Worm (Caenorhabditis elegans) whole organism, young adult: ENCODE data around the gene twk-35.
A peak's percentile ranks its signal among the peaks of the same experiment; 100 is the strongest.

Source experiments
- B0336.3 ChIP-seq: fragments of 200-800 bp; sonication (Bioruptor generic); IDR thresholded peaks from 2 replicates; pipeline ENCODE4 v1.3.6; 2022; ENCODE audit warnings: missing genetic modification characterization, missing compliant biosample characterization
- D2030.7 ChIP-seq: fragments of 200-800 bp; sonication (Bioruptor generic); IDR thresholded peaks from 2 replicates; pipeline ENCODE4 v1.3.6; 2022; ENCODE audit warnings: missing genetic modification reagents, missing genetic modification characterization, missing compliant biosample characterization
- F10E7.11 ChIP-seq: sonication (generic microtip); optimal IDR thresholded peaks from 2 replicates; lab custom pipeline; 2017; ENCODE audit warnings: mild to moderate bottlenecking, missing genetic modification characterization, moderate library complexity, missing compliant biosample characterization
- F23B12.7 ChIP-seq: sonication (generic microtip); optimal IDR thresholded peaks from 2 replicates; lab custom pipeline; 2017; ENCODE audit warnings: missing genetic modification characterization, mild to moderate bottlenecking, missing compliant biosample characterization, antibody characterized with exemption, moderate library complexity; ENCODE audit not compliant: insufficient read depth
- F57C9.4 ChIP-seq: sonication (generic microtip); optimal IDR thresholded peaks from 2 replicates; lab custom pipeline; 2017; ENCODE audit warnings: mild to moderate bottlenecking, missing genetic modification characterization, missing compliant biosample characterization
- K11D2.4 ChIP-seq: fragments of 200-800 bp; sonication (Bioruptor generic); IDR thresholded peaks from 2 replicates; pipeline ENCODE4 v1.3.6; 2022; ENCODE audit warnings: missing genetic modification reagents, missing genetic modification characterization, missing compliant biosample characterization
- K12H6.12 ChIP-seq: fragments of 200-800 bp; sonication (Bioruptor generic); optimal IDR thresholded peaks from 2 replicates; lab custom pipeline; 2018; ENCODE audit warnings: mild to moderate bottlenecking, missing genetic modification characterization, missing compliant biosample characterization
- T07F8.4 ChIP-seq: sonication (generic microtip); optimal IDR thresholded peaks from 2 replicates; lab custom pipeline; 2016; ENCODE audit warnings: mild to moderate bottlenecking, missing genetic modification characterization, moderate library complexity, missing compliant biosample characterization
- Y67H2A.10 ChIP-seq: fragments of 200-800 bp; sonication (Bioruptor generic); conservative IDR thresholded peaks from 2 replicates; pipeline ENCODE4 v1.3.6; 2022; ENCODE audit warnings: missing genetic modification reagents, missing genetic modification characterization, missing compliant biosample characterization
- Y79H2A.3 ChIP-seq: fragments of 200-800 bp; sonication (Bioruptor generic); conservative IDR thresholded peaks from 2 replicates; pipeline ENCODE4 v1.3.6; 2022; ENCODE audit warnings: missing genetic modification reagents, missing genetic modification characterization, missing compliant biosample characterization
- aptf-2 ChIP-seq: fragments of 200-800 bp; sonication (Bioruptor generic); conservative IDR thresholded peaks from 2 replicates; pipeline ENCODE4 v1.3.6; 2022; ENCODE audit warnings: missing genetic modification reagents, missing genetic modification characterization, missing compliant biosample characterization
- atf-7 ChIP-seq: sonication (generic microtip); optimal IDR thresholded peaks from 2 replicates; lab custom pipeline; 2017; ENCODE audit warnings: mild to moderate bottlenecking, missing genetic modification characterization, missing compliant biosample characterization
- attf-3 ChIP-seq: fragments of 200-800 bp; sonication (Bioruptor generic); conservative IDR thresholded peaks from 2 replicates; pipeline ENCODE4 v1.3.6; 2022; ENCODE audit warnings: missing genetic modification reagents, missing genetic modification characterization, missing compliant biosample characterization
- bed-2 ChIP-seq: fragments of 200-800 bp; sonication (Bioruptor generic); IDR thresholded peaks from 2 replicates; pipeline ENCODE4 v1.3.6; 2022; ENCODE audit warnings: missing genetic modification reagents, missing genetic modification characterization, missing compliant biosample characterization
- cebp-1 ChIP-seq, 2 experiments: fragments of 200-800 bp in 1 of 2; sonication (Bioruptor generic) in 1 of 2; sonication (generic microtip) in 1 of 2; IDR thresholded peaks in 1 of 2; optimal IDR thresholded peaks in 1 of 2; 2 replicates each; pipeline versions ENCODE4 v1.3.6 to Lab custom; 2017 to 2022; ENCODE audit warnings: missing compliant biosample characterization in 2 of 2, missing genetic modification characterization in 2 of 2, mild to moderate bottlenecking in 1 of 2, missing genetic modification reagents in 1 of 2, moderate library complexity in 1 of 2
- ceh-58 ChIP-seq: fragments of 200-800 bp; sonication (Bioruptor generic); IDR thresholded peaks from 2 replicates; pipeline ENCODE4 v1.3.6; 2022; ENCODE audit warnings: missing genetic modification characterization, missing compliant biosample characterization
- die-1 ChIP-seq: sonication (generic microtip); optimal IDR thresholded peaks from 2 replicates; lab custom pipeline; 2016; ENCODE audit warnings: missing genotype, mild to moderate bottlenecking, missing genetic modification characterization, missing compliant biosample characterization
- efl-1 ChIP-seq: fragments of 150-350 bp; optimal IDR thresholded peaks from 2 replicates; lab custom pipeline; 2014; ENCODE audit warnings: missing biosample characterization, missing genetic modification reagents, missing genetic modification characterization
- ets-4 ChIP-seq: fragments of 200-800 bp; sonication (Bioruptor generic); optimal IDR thresholded peaks from 2 replicates; lab custom pipeline; 2018; ENCODE audit warnings: mild to moderate bottlenecking, missing genetic modification characterization, missing compliant biosample characterization
- let-607 ChIP-seq, 2 experiments: fragments of 200-800 bp in 1 of 2; sonication (Bioruptor generic) in 1 of 2; sonication (generic microtip) in 1 of 2; optimal IDR thresholded peaks; 2 replicates each; lab custom pipeline; 2016 to 2018; ENCODE audit warnings: mild to moderate bottlenecking in 2 of 2, missing compliant biosample characterization in 2 of 2, missing genetic modification characterization in 2 of 2, moderate library complexity in 2 of 2, missing genotype in 1 of 2
- lin-35 ChIP-seq, 3 experiments: fragments of 150-350 bp in 2 of 3; sonication (generic microtip) in 1 of 3; optimal IDR thresholded peaks; 2 replicates each; lab custom pipeline; 2014 to 2018; ENCODE audit warnings: missing biosample characterization in 3 of 3, missing genetic modification characterization in 3 of 3, missing genetic modification reagents in 3 of 3
- lin-54 ChIP-seq: fragments of 200-800 bp; sonication (Bioruptor generic); optimal IDR thresholded peaks from 2 replicates; lab custom pipeline; 2018; ENCODE audit warnings: mild to moderate bottlenecking, missing genetic modification characterization, missing compliant biosample characterization
- lir-1 ChIP-seq: fragments of 200-800 bp; sonication (Bioruptor generic); conservative IDR thresholded peaks from 2 replicates; pipeline ENCODE4 v1.3.6; 2022; ENCODE audit warnings: missing genetic modification reagents, missing genetic modification characterization, missing compliant biosample characterization
- madf-3 ChIP-seq: fragments of 200-800 bp; sonication (Bioruptor generic); IDR thresholded peaks from 2 replicates; pipeline ENCODE4 v1.3.6; 2022; ENCODE audit warnings: missing genetic modification reagents, missing genetic modification characterization, missing compliant biosample characterization
- madf-8 ChIP-seq: fragments of 200-800 bp; sonication (Bioruptor generic); conservative IDR thresholded peaks from 2 replicates; pipeline ENCODE4 v1.3.6; 2022; ENCODE audit warnings: missing genetic modification reagents, missing genetic modification characterization, missing compliant biosample characterization
- nhr-120 ChIP-seq: fragments of 200-800 bp; sonication (Bioruptor generic); IDR thresholded peaks from 2 replicates; pipeline ENCODE4 v1.3.6; 2022; ENCODE audit warnings: missing genetic modification characterization, missing compliant biosample characterization
- nhr-179 ChIP-seq: sonication (generic microtip); optimal IDR thresholded peaks from 2 replicates; lab custom pipeline; 2016; ENCODE audit warnings: mild to moderate bottlenecking, missing genetic modification characterization, missing compliant biosample characterization
- nhr-27 ChIP-seq: fragments of 200-800 bp; sonication (Bioruptor generic); optimal IDR thresholded peaks from 2 replicates; lab custom pipeline; 2018; ENCODE audit warnings: mild to moderate bottlenecking, missing genetic modification characterization, moderate library complexity, missing compliant biosample characterization
- nhr-90 ChIP-seq: sonication (generic microtip); optimal IDR thresholded peaks from 2 replicates; lab custom pipeline; 2016; ENCODE audit warnings: missing genotype, mild to moderate bottlenecking, missing genetic modification characterization, missing compliant biosample characterization
- rec-8 ChIP-seq, 2 experiments: sonication (generic microtip); optimal IDR thresholded peaks; 2 replicates each; lab custom pipeline; 2016; ENCODE audit warnings: mild to moderate bottlenecking in 2 of 2, missing genetic modification characterization in 2 of 2, missing genetic modification reagents in 2 of 2, missing genotype in 2 of 2, missing biosample characterization in 1 of 2, missing compliant biosample characterization in 1 of 2, moderate library complexity in 1 of 2
- snpc-3.4 ChIP-seq: sonication (generic microtip); optimal IDR thresholded peaks from 2 replicates; lab custom pipeline; 2017; ENCODE audit warnings: missing genetic modification characterization, mild to moderate bottlenecking, missing compliant biosample characterization, antibody characterized with exemption, moderate library complexity, missing genotype, missing genetic modification reagents
- sptf-2 ChIP-seq: fragments of 200-800 bp; sonication (Bioruptor generic); optimal IDR thresholded peaks from 2 replicates; lab custom pipeline; 2018; ENCODE audit warnings: mild to moderate bottlenecking, missing genetic modification characterization, missing compliant biosample characterization
- tbp1 ChIP-seq: fragments of 200-800 bp; sonication (Bioruptor generic); optimal IDR thresholded peaks from 2 replicates; lab custom pipeline; 2018; ENCODE audit warnings: mild to moderate bottlenecking, missing genetic modification characterization, missing compliant biosample characterization
- unc-62 ChIP-seq: fragments of 150-350 bp; optimal IDR thresholded peaks from 2 replicates; lab custom pipeline; 2014; ENCODE audit warnings: missing biosample characterization, missing genetic modification reagents, missing genetic modification characterization
- ztf-22 ChIP-seq: fragments of 200-800 bp; sonication (Bioruptor generic); optimal IDR thresholded peaks from 2 replicates; lab custom pipeline; 2018; ENCODE audit warnings: mild to moderate bottlenecking, missing genetic modification characterization, moderate library complexity, missing compliant biosample characterization
- ztf-26 ChIP-seq: sonication (generic microtip); optimal IDR thresholded peaks from 2 replicates; lab custom pipeline; 2017; ENCODE audit warnings: missing genetic modification characterization, missing compliant biosample characterization
- ztf-28 ChIP-seq: fragments of 200-800 bp; sonication (Bioruptor generic); IDR thresholded peaks from 2 replicates; pipeline ENCODE4 v1.3.6; 2022; ENCODE audit warnings: missing genetic modification reagents, missing genetic modification characterization, missing compliant biosample characterization

Gene twk-35

ce11 chrV:20847743-20848229 is 15.0 kb upstream of the twk-35 start (continued):
- TF ChIP-seq ceh-58 (GFP tag; lab: Robert Waterston, UW) (no peak), nhr-120 (GFP tag; lab: Robert Waterston, UW) (no peak), Y79H2A.3 (GFP tag; lab: Robert Waterston, UW) (0 out of 2 replicates have a peak, but pooled peaks have one; percentile 39), snpc-3.4 (tag; lab: Kevin White, UChicago) (peak; percentile 67), Y67H2A.10 (no peak), F57C9.4 (tag; lab: Kevin White, UChicago) (peak; percentile 50), attf-3 (GFP tag; lab: Robert Waterston, UW) (no peak), nhr-27 (tag; lab: Kevin White, UChicago) (peak; percentile 22), D2030.7 (peak; percentile 55; the same call in 1 of the 2 replicates), unc-62 (GFP tag; lab: Kevin White, UChicago) (no peak), let-607 (tag; optimal IDR thresholded peaks at IDR 0.05; lab: Kevin White, UChicago) (no peak), sptf-2 (no peak), tbp1 (GFP tag; lab: Kevin White, UChicago) (peak; percentile 51), K12H6.12 (tag; lab: Kevin White, UChicago) (no peak), madf-3 (peak; percentile 65; the same call in 1 of the 2 replicates), lin-54 (GFP tag; lab: Kevin White, UChicago) (peak; percentile 15), ets-4 (GFP tag; lab: Kevin White, UChicago) (peak; percentile 32), bed-2 (GFP tag; lab: Robert Waterston, UW) (no peak), nhr-90 (tag; lab: Kevin White, UChicago) (no peak), K11D2.4 (no peak), madf-8 (GFP tag; lab: Robert Waterston, UW) (no peak), F10E7.11 (tag; lab: Kevin White, UChicago) (peak; percentile 45), F23B12.7 (tag; lab: Kevin White, UChicago) (peak; percentile 56), atf-7 (tag; lab: Kevin White, UChicago) (peak; percentile 50), aptf-2 (GFP tag; lab: Robert Waterston, UW) (no peak), nhr-179 (tag; lab: Kevin White, UChicago) (no peak), cebp-1 (GFP tag; IDR thresholded peaks at IDR 0.05; lab: Robert Waterston, UW) (no peak), cebp-1 (tag; optimal IDR thresholded peaks at IDR 0.05; lab: Kevin White, UChicago) (peak; percentile 36), ztf-22 (GFP tag; lab: Kevin White, UChicago) (no peak), T07F8.4 (tag; lab: Kevin White, UChicago) (peak; percentile 51), efl-1 (GFP tag; lab: Kevin White, UChicago) (no peak), rec-8 (tag; optimal IDR thresholded peaks at IDR 0.05; lab: Kevin White, UChicago) (no peak), lin-35 (GFP tag; optimal IDR thresholded peaks at IDR 0.05; lab: Kevin White, UChicago) (no peak), lir-1 (GFP tag; lab: Robert Waterston, UW) (no peak), ztf-26 (peak; percentile 33), die-1 (tag; lab: Kevin White, UChicago) (peak; percentile 38)
- TF ChIP-seq, all 124 proteins: peak for 49

ce11 chrV:20850580-20850979 is 12.2 kb upstream of the twk-35 start, which contains the start of gene clec-264:
Gene clec-264, minus strand, starts transcription at chrV:20850701.
- TF ChIP-seq Y79H2A.3 (GFP tag; lab: Robert Waterston, UW), result no peak
- no peak for TF ChIP-seq B0336.3
- TF ChIP-seq T07F8.4 (tag; lab: Kevin White, UChicago), result no peak
- no peak for TF ChIP-seq ztf-28 (GFP tag; lab: Robert Waterston, UW)
- no peak for TF ChIP-seq nhr-120 (GFP tag; lab: Robert Waterston, UW)
- TF ChIP-seq tbp1 (GFP tag; lab: Kevin White, UChicago), result no peak
- TF ChIP-seq die-1 (tag; lab: Kevin White, UChicago), result no peak
- TF ChIP-seq, all 124 proteins: peak for 0
